Fruit fly (Drosophila melanogaster): Measurements from ENCODE around the gene CG42526.

Gene CG42526

DNA sequence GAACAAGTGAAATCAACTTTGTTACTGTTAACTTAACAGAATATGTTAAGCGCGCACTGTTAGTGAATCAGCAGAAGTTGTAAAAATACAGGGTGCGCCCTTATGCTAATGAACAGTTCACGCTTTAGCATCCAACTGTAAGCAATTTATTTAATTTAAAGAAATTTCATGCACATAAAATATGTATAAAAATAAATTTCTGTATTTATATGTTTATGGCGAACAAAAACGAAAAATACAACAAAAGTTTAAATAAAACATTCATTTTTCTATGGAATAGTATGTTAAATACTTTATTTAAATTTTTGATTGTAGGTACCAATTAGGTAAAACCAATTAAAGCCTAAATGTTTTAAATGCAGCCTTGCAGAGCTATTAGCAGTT, 10.7 kb downstream of the CG42526 start (continued):
- TF ChIP-seq gfzf (GFP tag; optimal IDR thresholded peaks at IDR 0.05): no peak
- no peak for TF ChIP-seq HLHmδ (GFP tag; optimal IDR thresholded peaks at IDR 0.05)
- no peak for TF ChIP-seq CG9876 (GFP tag; optimal IDR thresholded peaks at IDR 0.05)
- TF ChIP-seq eyg (GFP tag; optimal IDR thresholded peaks at IDR 0.05): no peak
- no peak for TF ChIP-seq Dad (GFP tag; optimal IDR thresholded peaks at IDR 0.05)
- TF ChIP-seq Rx (GFP tag; IDR thresholded peaks at IDR 0.05): no peak
- TF ChIP-seq CG12236 (GFP tag; optimal IDR thresholded peaks at IDR 0.05): no peak
- TF ChIP-seq CG4820 (GFP tag; optimal IDR thresholded peaks at IDR 0.05): no peak
- peak; percentile 10 for TF ChIP-seq NfI (GFP tag; optimal IDR thresholded peaks at IDR 0.05)
- no peak for TF ChIP-seq CG7786 (GFP tag; optimal IDR thresholded peaks at IDR 0.05)
- TF ChIP-seq CG8944 (GFP tag; optimal IDR thresholded peaks at IDR 0.05): no peak
- TF ChIP-seq Hmx (GFP tag; optimal IDR thresholded peaks at IDR 0.05): peak; percentile 1
- TF ChIP-seq Dek (tag; optimal IDR thresholded peaks at IDR 0.05): no peak
- peak; percentile 56; the same call in 2 of the 3 replicates for TF ChIP-seq CG11695 (GFP tag; IDR thresholded peaks at IDR 0.05)
- no peak for TF ChIP-seq CG14050 (GFP tag; IDR thresholded peaks at IDR 0.05)
- TF ChIP-seq tio (GFP tag; optimal IDR thresholded peaks at IDR 0.05): no peak
- TF ChIP-seq Hand (GFP tag; optimal IDR thresholded peaks at IDR 0.05): peak; percentile 26
- TF ChIP-seq Antp (GFP tag; optimal IDR thresholded peaks at IDR 0.05): no peak
- peak; percentile 52 for TF ChIP-seq Blimp-1 (GFP tag; optimal IDR thresholded peaks at IDR 0.05)
- no peak for TF ChIP-seq CG1603 (tag; optimal IDR thresholded peaks at IDR 0.05)
- no peak; the same call in 2 of the 3 replicates for TF ChIP-seq tgo (GFP tag; IDR thresholded peaks at IDR 0.05)
- TF ChIP-seq abd-A (tag; optimal IDR thresholded peaks at IDR 0.05): no peak
- no peak for TF ChIP-seq Myb (GFP tag; optimal IDR thresholded peaks at IDR 0.05)
- no peak for TF ChIP-seq trh (GFP tag; optimal IDR thresholded peaks at IDR 0.05)
- no peak for TF ChIP-seq usp (GFP tag; optimal IDR thresholded peaks at IDR 0.05)
- TF ChIP-seq tll (GFP tag; optimal IDR thresholded peaks at IDR 0.05): no peak
- TF ChIP-seq hkb (optimal IDR thresholded peaks at IDR 0.05): no peak
- peak; percentile 45 for TF ChIP-seq hkb (GFP tag; IDR thresholded peaks at IDR 0.05)
- no peak for TF ChIP-seq CG6791 (GFP tag; IDR thresholded peaks at IDR 0.05; ENCODE audit: partially characterized antibody)
- TF ChIP-seq zfh2 (GFP tag; optimal IDR thresholded peaks at IDR 0.05): no peak
- no peak for TF ChIP-seq CG31365 (tag; optimal IDR thresholded peaks at IDR 0.05)
- peak; percentile 50; the same call in 1 of the 2 replicates for TF ChIP-seq Rfx (GFP tag; IDR thresholded peaks at IDR 0.05)
- peak; percentile 27 for TF ChIP-seq nerfin-1 (tag; optimal IDR thresholded peaks at IDR 0.05)
- TF ChIP-seq CG30020 (tag; optimal IDR thresholded peaks at IDR 0.05): no peak
- TF ChIP-seq CG17186 (GFP tag; optimal IDR thresholded peaks at IDR 0.05): no peak
- no peak for TF ChIP-seq CG3726 (GFP tag; IDR thresholded peaks at IDR 0.05)
- no peak for TF ChIP-seq Dll (GFP tag; IDR thresholded peaks at IDR 0.05; ENCODE audit: partially characterized antibody)
- no peak for TF ChIP-seq yki (optimal IDR thresholded peaks at IDR 0.05)
- TF ChIP-seq Jarid2 (GFP tag; optimal IDR thresholded peaks at IDR 0.05): no peak
- no peak for TF ChIP-seq YL-1 (GFP tag; optimal IDR thresholded peaks at IDR 0.05)
- TF ChIP-seq odd (GFP tag; optimal IDR thresholded peaks at IDR 0.05): peak; percentile 42
- TF ChIP-seq CG13424 (tag; optimal IDR thresholded peaks at IDR 0.05): peak; percentile 65
- TF ChIP-seq CG9727 (GFP tag; optimal IDR thresholded peaks at IDR 0.05): peak; percentile 48
- no peak for TF ChIP-seq ftz-f1 (GFP tag; optimal IDR thresholded peaks at IDR 0.05)
- no peak for TF ChIP-seq CHES-1-like (GFP tag; optimal IDR thresholded peaks at IDR 0.05)
- TF ChIP-seq CG3065 (GFP tag; optimal IDR thresholded peaks at IDR 0.05): no peak
- TF ChIP-seq Sox102F (GFP tag; optimal IDR thresholded peaks at IDR 0.05): peak; percentile 26
- no peak for TF ChIP-seq Doc3 (GFP tag; IDR thresholded peaks at IDR 0.05; ENCODE audit: partially characterized antibody)
- no peak for TF ChIP-seq Adf1 (GFP tag; IDR thresholded peaks at IDR 0.05)
- TF ChIP-seq chm (GFP tag; IDR thresholded peaks at IDR 0.05): no peak
- no peak for TF ChIP-seq CG4617 (GFP tag; optimal IDR thresholded peaks at IDR 0.05; ENCODE audit: borderline replicate concordance)
- TF ChIP-seq CG32772 (GFP tag; IDR thresholded peaks at IDR 0.05): no peak
